Fruit fly (Drosophila melanogaster): ENCODE data around the gene CG5521.

DNA sequence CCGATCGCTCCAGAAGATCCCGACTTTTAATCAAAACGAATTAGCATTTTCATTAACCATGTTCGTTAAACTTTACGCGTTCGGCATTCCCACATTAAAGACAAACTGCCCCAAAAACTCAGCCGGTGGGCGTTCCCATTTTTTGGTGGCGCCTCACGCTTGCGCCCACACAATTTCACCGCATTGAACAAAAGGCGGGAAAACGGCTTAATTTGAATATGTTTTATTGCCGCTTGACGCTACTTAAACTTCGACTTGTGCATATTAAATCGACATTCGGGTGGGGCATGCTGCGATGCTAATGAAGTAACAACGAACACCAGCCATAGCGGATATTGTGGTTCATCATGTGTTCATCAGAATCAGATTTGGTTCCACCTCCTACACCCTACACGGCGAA lies 30.2 kb upstream of the CG5521 start:
- TF ChIP-seq pan (optimal IDR thresholded peaks at IDR 0.05) (no peak), EcR (GFP tag; optimal IDR thresholded peaks at IDR 0.05) (no peak)
